Worm (Caenorhabditis elegans) whole organism, early embryonic: Measurements from ENCODE around the gene mig-39.

Experiments used
- B0310.2 ChIP-seq: sonication (generic microtip); optimal IDR thresholded peaks from 2 replicates; lab custom pipeline; 2016; ENCODE audit warnings: mild to moderate bottlenecking, missing genetic modification characterization, missing compliant biosample characterization
- F13C5.2 ChIP-seq: sonication (generic microtip); optimal IDR thresholded peaks from 2 replicates; lab custom pipeline; 2017; ENCODE audit warnings: mild to moderate bottlenecking, missing genetic modification characterization, inconsistent platforms, missing compliant biosample characterization
- aly-1 ChIP-seq: sonication (generic microtip); optimal IDR thresholded peaks from 2 replicates; lab custom pipeline; 2016; ENCODE audit warnings: missing genetic modification characterization, missing compliant biosample characterization
- ama-1 ChIP-seq: fragments of 150-350 bp; optimal IDR thresholded peaks from 2 replicates; lab custom pipeline; 2014
- ceh-13 ChIP-seq: fragments of 200-800 bp; sonication (Bioruptor generic); optimal IDR thresholded peaks from 2 replicates; lab custom pipeline; 2018; ENCODE audit warnings: mild to moderate bottlenecking, missing genetic modification characterization, missing compliant biosample characterization
- ceh-36 ChIP-seq: sonication (generic microtip); optimal IDR thresholded peaks from 2 replicates; lab custom pipeline; 2016; ENCODE audit warnings: missing genetic modification characterization, inconsistent platforms, missing compliant biosample characterization
- ets-7 ChIP-seq: sonication (generic microtip); optimal IDR thresholded peaks from 2 replicates; lab custom pipeline; 2016; ENCODE audit warnings: missing genotype, missing genetic modification characterization, missing compliant biosample characterization
- flt-1 ChIP-seq: fragments of 200-800 bp; sonication (Bioruptor generic); IDR thresholded peaks from 2 replicates; pipeline ENCODE4 v1.3.6; 2022; ENCODE audit warnings: missing genetic modification characterization, missing compliant biosample characterization
- hmbx-1 ChIP-seq: sonication (generic microtip); optimal IDR thresholded peaks from 2 replicates; lab custom pipeline; 2016; ENCODE audit warnings: mild to moderate bottlenecking, missing genetic modification characterization, missing compliant biosample characterization
- hmg-4 ChIP-seq: fragments of 200-800 bp; sonication (Bioruptor generic); optimal IDR thresholded peaks from 2 replicates; lab custom pipeline; 2018; ENCODE audit warnings: mild to moderate bottlenecking, missing genetic modification characterization, missing compliant biosample characterization
- hnd-1 ChIP-seq: sonication (generic microtip); optimal IDR thresholded peaks from 2 replicates; lab custom pipeline; 2016; ENCODE audit warnings: missing genetic modification characterization, missing compliant biosample characterization
- pes-1 ChIP-seq: fragments of 200-800 bp; sonication (Bioruptor generic); IDR thresholded peaks from 2 replicates; pipeline ENCODE4 v1.3.6; 2022; ENCODE audit warnings: missing genetic modification reagents, missing genetic modification characterization, missing compliant biosample characterization
- scrt-1 ChIP-seq: fragments of 200-800 bp; sonication (Bioruptor generic); IDR thresholded peaks from 2 replicates; pipeline ENCODE4 v1.3.6; 2022; ENCODE audit warnings: missing genetic modification characterization, missing compliant biosample characterization
- sea-1 ChIP-seq: fragments of 200-800 bp; sonication (Bioruptor generic); conservative IDR thresholded peaks from 2 replicates; pipeline ENCODE4 v1.3.6; 2022; ENCODE audit warnings: missing genetic modification characterization, missing compliant biosample characterization
- tbx-11 ChIP-seq: fragments of 200-800 bp; sonication (Bioruptor generic); IDR thresholded peaks from 2 replicates; pipeline ENCODE4 v1.3.6; 2022; ENCODE audit warnings: missing genetic modification characterization, missing compliant biosample characterization
- tbx-37 ChIP-seq: fragments of 200-800 bp; sonication (Bioruptor generic); conservative IDR thresholded peaks from 2 replicates; pipeline ENCODE4 v1.3.6; 2022; ENCODE audit warnings: missing genetic modification reagents, missing genetic modification characterization, missing compliant biosample characterization
- tra-4 ChIP-seq: sonication (generic microtip); optimal IDR thresholded peaks from 2 replicates; lab custom pipeline; 2017; ENCODE audit warnings: missing genetic modification characterization, missing compliant biosample characterization

mig-39 gene

DNA sequence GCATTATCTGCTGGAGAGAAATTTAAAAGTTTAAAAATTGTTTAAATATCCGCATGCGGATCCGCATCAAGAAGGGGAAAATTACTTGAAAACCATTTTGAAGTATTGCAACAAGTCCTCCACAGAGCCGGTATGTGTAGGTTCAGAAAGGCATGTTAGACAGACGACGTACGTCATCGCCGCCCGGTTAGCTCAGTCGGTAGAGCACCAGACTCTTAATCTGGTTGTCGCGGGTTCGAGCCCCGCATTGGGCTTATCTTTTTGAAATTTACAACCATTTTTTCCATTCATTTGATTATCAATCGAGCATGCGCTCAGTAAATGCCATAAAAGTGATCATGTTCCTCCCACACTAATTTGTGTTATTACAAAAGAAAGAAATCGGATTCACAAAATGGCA lies 6.5 kb downstream of the mig-39 start:
- TF ChIP-seq hnd-1 (tag; lab: Kevin White, UChicago): no peak
- TF ChIP-seq tra-4 (tag; lab: Kevin White, UChicago): no peak
- TF ChIP-seq ceh-36 (tag; lab: Kevin White, UChicago): no peak
- 0 out of 2 replicates have a peak, but pooled peaks have one; percentile 43 for TF ChIP-seq sea-1 (GFP tag; lab: Robert Waterston, UW)
- TF ChIP-seq B0310.2 (tag; lab: Kevin White, UChicago): no peak
- TF ChIP-seq scrt-1 (GFP tag; lab: Robert Waterston, UW): 0 out of 2 replicates have a peak, but pooled peaks have one; percentile 16

DNA sequence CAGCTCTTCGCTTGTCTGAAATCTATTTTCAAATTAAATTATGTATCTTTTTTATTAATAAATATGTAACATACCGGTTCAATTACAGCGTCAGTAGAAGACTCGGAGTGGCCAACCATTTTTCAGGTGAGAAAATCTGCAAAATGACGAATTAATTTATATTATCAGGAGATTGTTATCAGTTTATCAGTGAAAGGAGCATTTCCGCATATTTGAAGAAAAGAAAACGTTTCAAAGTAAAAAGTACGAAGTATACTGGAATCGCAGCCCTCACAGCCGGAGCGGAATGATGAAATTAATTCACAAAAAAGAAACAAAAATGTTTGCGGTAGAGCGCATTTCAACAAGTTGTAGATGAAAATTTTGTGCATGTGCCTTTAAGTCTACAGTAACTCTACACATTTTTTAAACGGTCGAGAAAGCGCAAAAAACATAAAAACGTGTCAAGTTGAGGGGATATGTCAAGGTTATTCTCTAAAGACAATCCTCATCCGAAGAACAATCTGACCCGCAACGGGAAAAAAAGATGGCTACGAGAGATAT lies 12.6 kb downstream of the mig-39 start:
- TF ChIP-seq tra-4 (tag; lab: Kevin White, UChicago) (no peak), tbx-11 (GFP tag; lab: Robert Waterston, UW) (no peak), B0310.2 (tag; lab: Kevin White, UChicago) (no peak), hmg-4 (GFP tag; lab: Kevin White, UChicago) (no peak), ceh-36 (tag; lab: Kevin White, UChicago) (no peak), hmbx-1 (tag; lab: Kevin White, UChicago) (no peak), tbx-37 (no peak), hnd-1 (tag; lab: Kevin White, UChicago) (no peak), ama-1 (lab: Kevin White, UChicago) (no peak), aly-1 (tag; lab: Kevin White, UChicago) (no peak), ets-7 (no peak), pes-1 (GFP tag; lab: Robert Waterston, UW) (no peak), scrt-1 (GFP tag; lab: Robert Waterston, UW) (no peak), ceh-13 (no peak), flt-1 (GFP tag; lab: Robert Waterston, UW) (no peak), sea-1 (GFP tag; lab: Robert Waterston, UW) (no peak), F13C5.2 (tag; lab: Kevin White, UChicago) (no peak)

DNA sequence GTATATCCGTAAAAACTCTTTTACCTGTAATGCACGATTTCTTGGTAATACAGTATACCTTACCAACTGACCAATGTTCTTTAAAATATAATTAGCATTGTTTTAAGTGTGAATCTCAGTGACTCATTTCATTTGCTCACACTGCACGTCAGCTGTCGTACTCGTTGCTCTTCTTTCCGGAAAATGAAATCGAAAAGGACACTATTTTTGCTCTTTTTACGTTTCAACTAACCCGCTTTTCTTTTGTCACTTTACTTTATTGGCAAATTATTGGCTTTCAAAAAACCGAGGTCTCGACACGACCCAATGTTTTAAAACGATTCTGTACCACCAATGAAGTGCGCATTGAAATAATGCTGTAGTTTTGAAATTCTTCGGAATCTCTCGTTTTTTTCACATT lies 13.5 kb downstream of the mig-39 start, which contains the start of gene F42H10.6:
TSS of gene F42H10.6 (minus strand) at position 101 of the 400 bp plus-strand sequence.
- TF ChIP-seq ceh-13 (no peak), ceh-36 (tag; lab: Kevin White, UChicago) (no peak), hmbx-1 (tag; lab: Kevin White, UChicago) (no peak), ets-7 (no peak), aly-1 (tag; lab: Kevin White, UChicago) (no peak), tbx-37 (no peak), flt-1 (GFP tag; lab: Robert Waterston, UW) (no peak), scrt-1 (GFP tag; lab: Robert Waterston, UW) (no peak), hnd-1 (tag; lab: Kevin White, UChicago) (no peak), F13C5.2 (tag; lab: Kevin White, UChicago) (no peak), hmg-4 (GFP tag; lab: Kevin White, UChicago) (no peak), ama-1 (lab: Kevin White, UChicago) (no peak), B0310.2 (tag; lab: Kevin White, UChicago) (no peak), pes-1 (GFP tag; lab: Robert Waterston, UW) (no peak), tra-4 (tag; lab: Kevin White, UChicago) (no peak), sea-1 (GFP tag; lab: Robert Waterston, UW) (no peak), tbx-11 (GFP tag; lab: Robert Waterston, UW) (no peak)

DNA sequence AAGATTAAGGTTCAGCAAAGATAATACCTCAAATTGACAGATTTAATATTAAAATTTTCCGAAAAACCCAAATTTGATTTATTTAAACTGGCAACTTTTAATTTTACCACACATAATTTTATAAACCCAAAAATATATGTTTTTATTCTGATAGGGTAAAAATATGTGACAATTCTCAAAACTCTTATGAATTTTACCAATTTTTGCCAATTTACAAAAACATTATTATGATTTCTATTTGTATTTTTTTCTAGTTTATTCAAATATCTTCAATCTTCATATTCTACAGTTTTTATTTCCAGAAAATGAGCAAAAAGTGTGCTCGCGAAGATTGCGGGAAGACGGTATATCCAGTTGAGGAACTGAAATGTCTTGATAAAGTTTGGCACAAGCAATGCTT lies 17.0 kb downstream of the mig-39 start, which contains the start of gene F42H10.3:
TSS of gene F42H10.3 (plus strand) at position 301 of the 400 bp plus-strand sequence.
- TF ChIP-seq ama-1 (lab: Kevin White, UChicago): no peak
- no peak for TF ChIP-seq tra-4 (tag; lab: Kevin White, UChicago)
- no peak for TF ChIP-seq tbx-37
- TF ChIP-seq hnd-1 (tag; lab: Kevin White, UChicago): no peak
- TF ChIP-seq B0310.2 (tag; lab: Kevin White, UChicago): no peak
- TF ChIP-seq flt-1 (GFP tag; lab: Robert Waterston, UW): no peak
- no peak for TF ChIP-seq scrt-1 (GFP tag; lab: Robert Waterston, UW)
- TF ChIP-seq ceh-13: no peak
- TF ChIP-seq aly-1 (tag; lab: Kevin White, UChicago): no peak
- TF ChIP-seq sea-1 (GFP tag; lab: Robert Waterston, UW): no peak

DNA sequence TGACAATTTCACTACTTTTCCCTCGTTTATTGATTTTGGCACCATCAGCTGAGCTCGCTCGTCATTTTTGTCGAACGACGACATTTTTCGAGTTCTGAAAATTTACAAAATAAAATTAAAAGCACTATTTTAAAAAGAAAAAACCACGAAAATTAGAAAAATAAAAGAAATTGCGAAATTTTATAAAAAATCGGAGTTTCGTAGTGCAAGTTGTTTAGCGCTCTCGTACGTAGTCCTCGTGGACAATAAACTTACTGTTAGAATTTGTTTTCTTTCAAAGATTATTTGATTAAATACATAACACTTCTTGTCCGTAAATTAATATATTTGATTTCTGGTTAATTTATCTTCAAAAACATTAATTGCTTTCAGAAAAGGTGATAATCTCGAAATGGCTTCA lies 23.4 kb downstream of the mig-39 start, which contains the start of the genes ess-2 and F42H10.2:
TSS of gene ess-2 (minus strand) at position 99 of the 400 bp plus-strand sequence.
TSS of gene F42H10.2 (plus strand) at position 367 of the 400 bp plus-strand sequence.
- TF ChIP-seq ama-1 (lab: Kevin White, UChicago): no peak
- no peak for TF ChIP-seq F13C5.2 (tag; lab: Kevin White, UChicago)
- TF ChIP-seq ceh-13: no peak
- TF ChIP-seq hmg-4 (GFP tag; lab: Kevin White, UChicago): no peak
- no peak for TF ChIP-seq tbx-37
- TF ChIP-seq ceh-36 (tag; lab: Kevin White, UChicago): no peak
- no peak for TF ChIP-seq B0310.2 (tag; lab: Kevin White, UChicago)
- no peak for TF ChIP-seq scrt-1 (GFP tag; lab: Robert Waterston, UW)
- TF ChIP-seq ets-7: no peak
- no peak for TF ChIP-seq pes-1 (GFP tag; lab: Robert Waterston, UW)
- TF ChIP-seq sea-1 (GFP tag; lab: Robert Waterston, UW): no peak
- no peak for TF ChIP-seq hmbx-1 (tag; lab: Kevin White, UChicago)

DNA sequence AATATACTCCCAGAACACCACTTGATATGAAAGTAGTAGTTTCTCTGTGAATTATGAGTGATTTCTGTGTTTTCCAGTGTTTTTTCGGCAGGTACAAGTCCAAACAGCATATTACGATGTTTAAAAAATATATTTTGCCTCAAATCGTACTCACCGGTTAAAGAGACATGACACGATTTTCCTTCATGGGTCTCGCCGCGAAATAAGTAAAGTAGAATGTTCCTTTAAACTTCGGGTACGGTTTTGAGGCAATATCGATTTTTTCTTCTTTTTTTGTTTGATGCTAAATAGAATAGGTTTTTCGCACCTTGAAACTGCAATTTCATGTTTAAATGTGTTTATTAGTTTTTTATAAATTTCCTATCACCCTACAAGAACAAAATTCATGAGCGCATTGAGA lies 25.1 kb downstream of the mig-39 start:
- TF ChIP-seq hmbx-1 (tag; lab: Kevin White, UChicago) (no peak), aly-1 (tag; lab: Kevin White, UChicago) (no peak)

DNA sequence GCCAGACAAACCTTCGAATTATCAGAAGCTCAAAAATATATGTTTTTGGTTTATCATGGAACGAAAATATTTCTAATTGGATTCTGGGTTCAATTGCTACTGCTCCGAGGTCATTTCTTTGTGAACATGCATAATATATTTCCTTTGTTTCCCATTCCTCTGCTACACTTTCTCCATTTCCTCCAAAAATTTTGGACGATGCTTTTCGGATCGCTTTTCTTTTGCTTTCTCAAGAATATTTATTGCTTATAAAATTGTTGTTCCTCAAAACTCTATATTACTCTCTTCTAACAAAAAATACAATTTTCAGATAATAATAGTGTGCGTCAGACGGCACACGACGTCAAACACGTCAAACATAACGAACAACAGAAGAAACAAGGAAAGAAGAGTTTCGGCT lies 27.9 kb downstream of the mig-39 start, which contains the start of gene pac-1:
TSS of gene pac-1 (plus strand) at position 301 of the 400 bp plus-strand sequence.
- no peak for TF ChIP-seq tbx-37
- TF ChIP-seq flt-1 (GFP tag; lab: Robert Waterston, UW): no peak
- no peak for TF ChIP-seq F13C5.2 (tag; lab: Kevin White, UChicago)
- TF ChIP-seq hmbx-1 (tag; lab: Kevin White, UChicago): no peak
- no peak for TF ChIP-seq ama-1 (lab: Kevin White, UChicago)
- no peak for TF ChIP-seq aly-1 (tag; lab: Kevin White, UChicago)
